Worm (Caenorhabditis elegans) whole organism, dauer: ENCODE results near the gene ZK637.12.

Experiments used
- unc-62 ChIP-seq: sonication (generic microtip); optimal IDR thresholded peaks from 2 replicates; lab custom pipeline; 2017; ENCODE audit warnings: missing biosample characterization, missing genetic modification reagents, missing genetic modification characterization

The ZK637.12 gene

ce11 chrIII:8956146-8956646 is 32.2 kb downstream of the ZK637.12 start, which contains the start of the genes ZK643.5 and ZK643.2:
ZK643.5 (minus strand) TSS chrIII:8956196.
ZK643.2 (plus strand) TSS chrIII:8956540.
- TF ChIP-seq unc-62, result no peak

- TF ChIP-seq unc-62, result no peak
These were observed 36.6 kb downstream of the ZK637.12 start, which contains the start of gene ZK643.6 for ce11 chrIII:8960664-8961063. ZK643.6 (minus strand) TSS chrIII:8960764.

ce11 chrIII:8961993-8962392 is 38.0 kb downstream of the ZK637.12 start, which contains the start of gene grl-25:
grl-25 (plus strand) TSS chrIII:8962293.
- TF ChIP-seq unc-62, result no peak

- TF ChIP-seq unc-62, result no peak
These were observed 38.4 kb downstream of the ZK637.12 start for ce11 chrIII:8962475-8962874.

ce11 chrIII:8964684-8965283 is 40.7 kb downstream of the ZK637.12 start:
- no peak for TF ChIP-seq unc-62

ce11 chrIII:8967639-8968038 is 43.6 kb downstream of the ZK637.12 start, which contains the start of the genes bud-13 and rpap-2:
bud-13 (minus strand) TSS chrIII:8967727.
rpap-2 (plus strand) TSS chrIII:8967967.
- no peak for TF ChIP-seq unc-62

ce11 chrIII:8971255-8972020 is 47.4 kb downstream of the ZK637.12 start, which contains the start of the genes eif-3.D and R08D7.4:
eif-3.D (minus strand) TSS chrIII:8971578.
R08D7.4 (plus strand) TSS chrIII:8971892.
- no peak for TF ChIP-seq unc-62

ce11 chrIII:8973163-8973562 is 49.1 kb downstream of the ZK637.12 start:
- TF ChIP-seq unc-62, result no peak

- no peak for TF ChIP-seq unc-62
These were observed 49.8 kb downstream of the ZK637.12 start, which contains the start of gene R08D7.5 for ce11 chrIII:8973826-8974225. R08D7.5 (plus strand) TSS chrIII:8974126.

- no peak for TF ChIP-seq unc-62
These were observed 50.8 kb downstream of the ZK637.12 start for ce11 chrIII:8974835-8975234.
